Worm (Caenorhabditis elegans): Measurements from ENCODE around the gene srz-10.
"Not testable (repeated sequence)": the region's sequence is repeated elsewhere in the genome, so short reads cannot be mapped to it uniquely, and the experiment has no call there.

The srz-10 gene

ce11 chrV:15309011-15309410, at the start of gene srz-10:
srz-10 (minus strand) TSS chrV:15309098.
- TF ChIP-seq unc-62 (GFP tag; optimal IDR thresholded peaks at IDR 0.05): no peak

- no peak for TF ChIP-seq unc-62 (GFP tag; optimal IDR thresholded peaks at IDR 0.05)
Observed at ce11 chrV:15354648-15355047, 45.8 kb upstream of the srz-10 start, which contains the start of gene C29F3.7. C29F3.7 (plus strand) TSS chrV:15354901.

ce11 chrV:15352376-15352775, 43.5 kb upstream of the srz-10 start, which contains the start of gene srx-58:
srx-58 (plus strand) TSS chrV:15352676.
- TF ChIP-seq unc-62 (GFP tag; optimal IDR thresholded peaks at IDR 0.05): no peak

- TF ChIP-seq unc-62 (GFP tag; optimal IDR thresholded peaks at IDR 0.05): no peak
Observed at ce11 chrV:15350615-15351014, 41.7 kb upstream of the srz-10 start, which contains the start of gene clec-231. clec-231 (minus strand) TSS chrV:15350715.

ce11 chrV:15349044-15349443, 40.1 kb upstream of the srz-10 start, which contains the start of gene clec-230:
clec-230 (minus strand) TSS chrV:15349144.
- no peak for TF ChIP-seq unc-62 (GFP tag; optimal IDR thresholded peaks at IDR 0.05)

ce11 chrV:15347292-15347691, 38.4 kb upstream of the srz-10 start, which contains the start of gene C29F3.3:
C29F3.3 (minus strand) TSS chrV:15347392.
- TF ChIP-seq unc-62 (GFP tag; optimal IDR thresholded peaks at IDR 0.05): no peak

ce11 chrV:15344481-15344880, 35.6 kb upstream of the srz-10 start, which contains the start of gene wrt-8:
wrt-8 (minus strand) TSS chrV:15344581.
- TF ChIP-seq unc-62 (GFP tag; optimal IDR thresholded peaks at IDR 0.05): no peak

ce11 chrV:15341404-15341803, 32.5 kb upstream of the srz-10 start, which contains the start of gene clec-229:
clec-229 (minus strand) TSS chrV:15341504.
- TF ChIP-seq unc-62 (GFP tag; optimal IDR thresholded peaks at IDR 0.05): no peak

- TF ChIP-seq unc-62 (GFP tag; optimal IDR thresholded peaks at IDR 0.05): no peak
Observed at ce11 chrV:15339363-15339762, 30.5 kb upstream of the srz-10 start, which contains the start of gene clec-228. clec-228 (minus strand) TSS chrV:15339463.

- no peak for TF ChIP-seq unc-62 (GFP tag; optimal IDR thresholded peaks at IDR 0.05)
Observed at ce11 chrV:15337405-15337804, 28.5 kb upstream of the srz-10 start, which contains the start of gene wrt-7. wrt-7 (minus strand) TSS chrV:15337505.

ce11 chrV:15332851-15333250, 24.0 kb upstream of the srz-10 start, which contains the start of gene srw-113:
srw-113 (plus strand) TSS chrV:15333151.
- TF ChIP-seq unc-62 (GFP tag; optimal IDR thresholded peaks at IDR 0.05): no peak

- no peak for TF ChIP-seq unc-62 (GFP tag; optimal IDR thresholded peaks at IDR 0.05)
Observed at ce11 chrV:15330314-15330713, 21.4 kb upstream of the srz-10 start, which contains the start of gene srh-295. srh-295 (plus strand) TSS chrV:15330614.

- TF ChIP-seq unc-62 (GFP tag; optimal IDR thresholded peaks at IDR 0.05): no peak
Observed at ce11 chrV:15327745-15328447, 19.0 kb upstream of the srz-10 start, which contains the start of gene ZK1037.6. ZK1037.6 (minus strand) TSS chrV:15327795.

- TF ChIP-seq unc-62 (GFP tag; optimal IDR thresholded peaks at IDR 0.05): no peak
Observed at ce11 chrV:15323417-15323816, 14.5 kb upstream of the srz-10 start.

- TF ChIP-seq unc-62 (GFP tag; optimal IDR thresholded peaks at IDR 0.05): not testable (repeated sequence)
Observed at ce11 chrV:15322653-15323052, 13.8 kb upstream of the srz-10 start, which contains the start of gene nhr-247. nhr-247 (plus strand) TSS chrV:15322982.

- no peak for TF ChIP-seq unc-62 (GFP tag; optimal IDR thresholded peaks at IDR 0.05)
Observed at ce11 chrV:15318638-15319037, 9.7 kb upstream of the srz-10 start, which contains the start of gene nhr-291. nhr-291 (plus strand) TSS chrV:15318961.

Data from whole organism, dauer.